Comparison of ENCODE assay signal across 2 worm cellular contexts in the genomic region with DNA sequence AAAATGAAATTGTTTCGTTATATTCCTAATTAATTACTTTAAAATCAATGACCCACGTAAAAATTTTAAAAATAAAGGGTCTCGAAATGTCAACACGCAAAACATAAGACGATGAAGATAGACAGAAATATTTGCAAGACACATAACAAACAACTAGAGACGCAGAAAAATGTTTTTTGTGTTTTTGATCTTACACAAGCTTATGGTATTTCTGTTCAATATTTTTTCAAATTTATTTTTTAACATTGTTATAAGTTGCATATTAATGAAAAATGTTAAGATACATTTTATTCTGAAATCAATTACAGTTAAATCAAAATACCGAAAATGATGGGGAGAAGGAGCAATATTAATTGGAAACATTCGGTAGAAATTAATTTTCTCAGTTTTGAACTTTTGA.
A peak's percentile ranks its signal among the peaks of the same experiment; 100 is the strongest.
TF ChIP-seq lines count a peak whose summit lies in the region.

A gene (minus strand): TSS at position 101 of the 400 bp plus-strand sequence.

TF ChIP-seq in whole organism, L3 larva, 47 proteins besides CTCF, POLR2A, EP300 and RAD21:
- no peak for TF ChIP-seq ceh-16 (tag; optimal IDR thresholded peaks at IDR 0.05; lab: Kevin White, UChicago)
- peak; percentile 41 for TF ChIP-seq pha-4 (tag; optimal IDR thresholded peaks at IDR 0.05; lab: Kevin White, UChicago)
- TF ChIP-seq jun-1 (tag; optimal IDR thresholded peaks at IDR 0.05; lab: Kevin White, UChicago), result no peak
- TF ChIP-seq nhr-77 (tag; optimal IDR thresholded peaks at IDR 0.05; lab: Kevin White, UChicago), result no peak
- TF ChIP-seq mml-1 (tag; optimal IDR thresholded peaks at IDR 0.05; lab: Kevin White, UChicago), result no peak

TF ChIP-seq in whole organism, L4 larva, 104 proteins besides CTCF, POLR2A, EP300 and RAD21:
- TF ChIP-seq unc-62 (GFP tag; optimal IDR thresholded peaks at IDR 0.05 in 1 of 2; lab: Kevin White, UChicago), result peak in 1 of 2 experiments; percentile 34
- TF ChIP-seq unc-62 (tag; optimal IDR thresholded peaks at IDR 0.05; lab: Kevin White, UChicago), result no peak
- TF ChIP-seq daf-16 (GFP tag; optimal IDR thresholded peaks at IDR 0.05; lab: Kevin White, UChicago), result no peak
- peak; percentile 9 for TF ChIP-seq daf-16 (tag; optimal IDR thresholded peaks at IDR 0.05; lab: Kevin White, UChicago)
- no peak for TF ChIP-seq hlh-30 (tag; optimal IDR thresholded peaks at IDR 0.05; lab: Kevin White, UChicago; ENCODE audit: insufficient read depth)
- TF ChIP-seq php-3 (GFP tag; IDR thresholded peaks at IDR 0.05; lab: Robert Waterston, UW), result no peak
- no peak for TF ChIP-seq F44E2.7 (GFP tag; IDR thresholded peaks at IDR 0.05; lab: Robert Waterston, UW)
